Fruit fly (Drosophila melanogaster): Measurements from ENCODE around the gene CG7227.

- TF ChIP-seq CG13204 (GFP tag; optimal IDR thresholded peaks at IDR 0.05): no peak
- no peak for TF ChIP-seq CG8159 (tag; optimal IDR thresholded peaks at IDR 0.05)
- no peak for TF ChIP-seq CG32121 (GFP tag; IDR thresholded peaks at IDR 0.05)
- no peak for TF ChIP-seq CG15710 (tag; optimal IDR thresholded peaks at IDR 0.05)
- no peak for TF ChIP-seq Ets98B (GFP tag; IDR thresholded peaks at IDR 0.05)
- TF ChIP-seq CG14655 (GFP tag; optimal IDR thresholded peaks at IDR 0.05): no peak
- no peak for TF ChIP-seq Snoo (tag; optimal IDR thresholded peaks at IDR 0.05)
- no peak for TF ChIP-seq EcR (GFP tag; optimal IDR thresholded peaks at IDR 0.05)
- TF ChIP-seq gl (tag; optimal IDR thresholded peaks at IDR 0.05): no peak
- TF ChIP-seq CG8301 (tag; optimal IDR thresholded peaks at IDR 0.05): no peak
- TF ChIP-seq CG34367 (tag; optimal IDR thresholded peaks at IDR 0.05): no peak
- no peak for TF ChIP-seq CG9948 (tag; optimal IDR thresholded peaks at IDR 0.05)
- no peak for TF ChIP-seq CG12605 (GFP tag; IDR thresholded peaks at IDR 0.05)
These were observed at the start of gene CG7227 for dm6 chr2L:7998080-7998457.

All from whole organism, pupa.